Fruit fly (Drosophila melanogaster) whole organism, embryonic: Measurements from ENCODE around the gene Gem2.

Experiments
- Atf-2 ChIP-seq: fragments of 200-800 bp; sonication (Bioruptor generic); optimal IDR thresholded peaks from 2 replicates; lab custom pipeline; 2016; ENCODE audit warnings: missing biosample characterization, missing genetic modification characterization
- BtbVII ChIP-seq: fragments of 200-800 bp; sonication (Bioruptor generic); optimal IDR thresholded peaks from 3 replicates; lab custom pipeline; 2017; ENCODE audit warnings: missing biosample characterization, mild to moderate bottlenecking, missing genetic modification characterization
- CG10366 ChIP-seq: fragments of 200-800 bp; sonication (Bioruptor generic); IDR thresholded peaks from 2 replicates; pipeline ENCODE4 v1.3.6; 2022; ENCODE audit warnings: missing biosample characterization, missing genetic modification characterization
- CG11504 ChIP-seq: fragments of 200-800 bp; sonication (Bioruptor generic); optimal IDR thresholded peaks from 3 replicates; lab custom pipeline; 2019; ENCODE audit warnings: missing biosample characterization, mild to moderate bottlenecking, missing genetic modification characterization, moderate library complexity
- CG12236 ChIP-seq: fragments of 200-800 bp; sonication (Bioruptor generic); optimal IDR thresholded peaks from 2 replicates; lab custom pipeline; 2016; ENCODE audit warnings: missing biosample characterization, missing genetic modification characterization
- CG14014 ChIP-seq: fragments of 200-800 bp; sonication (Bioruptor generic); IDR thresholded peaks from 2 replicates; pipeline ENCODE4 v1.3.6; 2022; ENCODE audit warnings: missing biosample characterization, missing genetic modification characterization
- CG16779 ChIP-seq: fragments of 200-800 bp; sonication (Bioruptor generic); IDR thresholded peaks from 2 replicates; pipeline ENCODE4 v1.3.6; 2022; ENCODE audit warnings: missing biosample characterization, missing genetic modification characterization
- CG17328 ChIP-seq: fragments of 200-800 bp; sonication (Bioruptor generic); IDR thresholded peaks from 2 replicates; pipeline ENCODE4 v1.3.6; 2022; ENCODE audit warnings: missing biosample characterization, missing genetic modification characterization
- CG17912 ChIP-seq: fragments of 200-800 bp; sonication (Bioruptor generic); optimal IDR thresholded peaks from 2 replicates; lab custom pipeline; 2018; ENCODE audit warnings: missing biosample characterization, mild to moderate bottlenecking, missing genetic modification characterization
- CG3065 ChIP-seq: fragments of 200-800 bp; sonication (Bioruptor generic); optimal IDR thresholded peaks from 2 replicates; lab custom pipeline; 2016; ENCODE audit warnings: missing biosample characterization, missing genetic modification characterization
- CG3407 ChIP-seq: fragments of 200-800 bp; sonication (Bioruptor generic); optimal IDR thresholded peaks from 2 replicates; lab custom pipeline; 2018; ENCODE audit warnings: missing biosample characterization, mild to moderate bottlenecking, missing genetic modification characterization
- CG9609 ChIP-seq: fragments of 200-800 bp; sonication (Bioruptor generic); optimal IDR thresholded peaks from 3 replicates; lab custom pipeline; 2016; ENCODE audit warnings: missing biosample characterization, missing genetic modification characterization
- D ChIP-seq, 2 experiments: fragments of 200-800 bp in 1 of 2; fragments of >200 bp in 1 of 2; sonication (Bioruptor generic) in 1 of 2; optimal IDR thresholded peaks; 2 replicates in 1 of 2; 3 replicates in 1 of 2; lab custom pipeline; 2017; ENCODE audit warnings: mild to moderate bottlenecking in 1 of 2, missing biosample characterization in 1 of 2, missing genetic modification characterization in 1 of 2, missing genetic modification reagents in 1 of 2
- Doc2 ChIP-seq: fragments of 200-800 bp; sonication (Bioruptor generic); IDR thresholded peaks from 2 replicates; pipeline ENCODE4 v1.3.6; 2022; ENCODE audit warnings: missing biosample characterization, missing genetic modification characterization
- Doc3 ChIP-seq: fragments of 200-800 bp; sonication (Bioruptor generic); IDR thresholded peaks from 3 replicates; pipeline ENCODE4 v1.3.6; 2022; ENCODE audit warnings: missing biosample characterization, missing genetic modification characterization; ENCODE audit not compliant: partially characterized antibody
- Dref ChIP-seq: fragments of 200-800 bp; sonication (Bioruptor generic); IDR thresholded peaks from 2 replicates; pipeline ENCODE4 v1.3.6; 2022; ENCODE audit warnings: missing biosample characterization, missing genetic modification characterization
- Eip74EF ChIP-seq, 2 experiments: fragments of 200-800 bp in 1 of 2; fragments of >200 bp in 1 of 2; sonication (Bioruptor generic) in 1 of 2; optimal IDR thresholded peaks; 2 replicates each; lab custom pipeline; 2017 to 2019; ENCODE audit warnings: missing biosample characterization in 2 of 2, missing genetic modification characterization in 2 of 2, mild to moderate bottlenecking in 1 of 2, moderate library complexity in 1 of 2
- Ets97D ChIP-seq: fragments of 200-800 bp; sonication (Bioruptor generic); optimal IDR thresholded peaks from 3 replicates; lab custom pipeline; 2016; ENCODE audit warnings: missing biosample characterization, missing genetic modification characterization
- Hmx ChIP-seq: fragments of 200-800 bp; sonication (Bioruptor generic); optimal IDR thresholded peaks from 2 replicates; lab custom pipeline; 2016; ENCODE audit warnings: missing biosample characterization, missing genetic modification characterization
- Hr78 ChIP-seq, 2 experiments: fragments of 200-800 bp in 1 of 2; fragments of >200 bp in 1 of 2; sonication (Bioruptor generic) in 1 of 2; optimal IDR thresholded peaks; 2 replicates each; lab custom pipeline; 2017 to 2019; ENCODE audit warnings: missing biosample characterization in 2 of 2, missing genetic modification characterization in 2 of 2, mild to moderate bottlenecking in 1 of 2, moderate library complexity in 1 of 2
- Neu2 ChIP-seq: fragments of 200-800 bp; sonication (Bioruptor generic); optimal IDR thresholded peaks from 3 replicates; lab custom pipeline; 2016; ENCODE audit warnings: missing biosample characterization, missing genetic modification characterization, borderline replicate concordance
- Nf-YA ChIP-seq: fragments of 200-800 bp; sonication (Bioruptor generic); IDR thresholded peaks from 2 replicates; pipeline ENCODE4 v1.3.6; 2022; ENCODE audit warnings: missing biosample characterization, missing genetic modification characterization
- Nf-YB ChIP-seq: fragments of 200-800 bp; sonication (Bioruptor generic); optimal IDR thresholded peaks from 3 replicates; lab custom pipeline; 2019; ENCODE audit warnings: missing biosample characterization, mild to moderate bottlenecking, missing genetic modification characterization, moderate library complexity
- Scr ChIP-seq: fragments of 200-800 bp; sonication (Bioruptor generic); IDR thresholded peaks from 2 replicates; pipeline ENCODE4 v1.3.6; 2022; ENCODE audit warnings: missing biosample characterization, missing genetic modification characterization; ENCODE audit not compliant: partially characterized antibody
- Sox102F ChIP-seq: fragments of 200-800 bp; sonication (Bioruptor generic); optimal IDR thresholded peaks from 2 replicates; lab custom pipeline; 2018; ENCODE audit warnings: missing biosample characterization, mild to moderate bottlenecking, missing genetic modification characterization, moderate library complexity
- Stat92E ChIP-seq, 3 experiments: fragments of >200 bp in 2 of 3; fragments of 200-800 bp in 1 of 3; sonication (Bioruptor generic) in 1 of 3; optimal IDR thresholded peaks; 2 replicates each; lab custom pipeline; 2017 to 2019; ENCODE audit warnings: missing biosample characterization in 3 of 3, missing genetic modification characterization in 3 of 3, mild to moderate bottlenecking in 1 of 3, moderate library complexity in 1 of 3
- Vsx1 ChIP-seq: fragments of 200-800 bp; sonication (Bioruptor generic); optimal IDR thresholded peaks from 2 replicates; lab custom pipeline; 2017; ENCODE audit warnings: missing biosample characterization, mild to moderate bottlenecking, missing genetic modification characterization, missing genetic modification reagents
- ato ChIP-seq: fragments of 200-800 bp; sonication (Bioruptor generic); IDR thresholded peaks from 2 replicates; pipeline ENCODE4 v1.3.6; 2022; ENCODE audit warnings: missing biosample characterization, missing genetic modification characterization; ENCODE audit not compliant: partially characterized antibody
- cato ChIP-seq: fragments of 200-800 bp; sonication (Bioruptor generic); optimal IDR thresholded peaks from 2 replicates; lab custom pipeline; 2016; ENCODE audit warnings: missing biosample characterization, missing genetic modification characterization, borderline replicate concordance
- ci ChIP-seq: fragments of 200-800 bp; sonication (Bioruptor generic); IDR thresholded peaks from 3 replicates; pipeline ENCODE4 v1.3.6; 2022; ENCODE audit warnings: missing biosample characterization, missing genetic modification characterization
- cwo ChIP-seq: fragments of 200-800 bp; sonication (Bioruptor generic); optimal IDR thresholded peaks from 3 replicates; lab custom pipeline; 2017; ENCODE audit warnings: missing biosample characterization, missing genetic modification characterization, mild to moderate bottlenecking, moderate library complexity, missing genetic modification reagents
- dan ChIP-seq: fragments of 200-800 bp; sonication (Bioruptor generic); IDR thresholded peaks from 2 replicates; pipeline ENCODE4 v1.3.6; 2022; ENCODE audit warnings: missing biosample characterization, missing genetic modification characterization
- esg ChIP-seq: fragments of 200-800 bp; sonication (Bioruptor generic); conservative IDR thresholded peaks from 2 replicates; pipeline ENCODE4 v1.3.6; 2022; ENCODE audit warnings: missing biosample characterization, missing genetic modification characterization
- eve ChIP-seq, 2 experiments: fragments of >200 bp; optimal IDR thresholded peaks; 2 replicates each; lab custom pipeline; 2017; ENCODE audit warnings: missing biosample characterization in 2 of 2, missing genetic modification characterization in 2 of 2
- eyg ChIP-seq: fragments of 200-800 bp; sonication (Bioruptor generic); optimal IDR thresholded peaks from 3 replicates; lab custom pipeline; 2016; ENCODE audit warnings: missing biosample characterization, missing genetic modification characterization
- fd3F ChIP-seq: fragments of 200-800 bp; sonication (Bioruptor generic); optimal IDR thresholded peaks from 2 replicates; lab custom pipeline; 2018; ENCODE audit warnings: missing biosample characterization, mild to moderate bottlenecking, missing genetic modification characterization, moderate library complexity
- gsb-n ChIP-seq: fragments of 200-800 bp; sonication (Bioruptor generic); optimal IDR thresholded peaks from 3 replicates; lab custom pipeline; 2018; ENCODE audit warnings: missing biosample characterization, mild to moderate bottlenecking, missing genetic modification characterization
- ham ChIP-seq: fragments of 200-800 bp; sonication (Bioruptor generic); IDR thresholded peaks from 2 replicates; pipeline ENCODE4 v1.3.6; 2022; ENCODE audit warnings: missing biosample characterization, missing genetic modification characterization
- jing ChIP-seq: fragments of 200-800 bp; sonication (Bioruptor generic); optimal IDR thresholded peaks from 2 replicates; lab custom pipeline; 2018; ENCODE audit warnings: missing biosample characterization, mild to moderate bottlenecking, missing genetic modification characterization
- lbe ChIP-seq: fragments of 200-800 bp; sonication (Bioruptor generic); optimal IDR thresholded peaks from 2 replicates; lab custom pipeline; 2016; ENCODE audit warnings: missing biosample characterization, mild to moderate bottlenecking, missing genetic modification characterization
- lilli ChIP-seq: fragments of 200-800 bp; sonication (Bioruptor generic); optimal IDR thresholded peaks from 3 replicates; lab custom pipeline; 2016; ENCODE audit warnings: missing biosample characterization, missing genetic modification characterization
- mam ChIP-seq: fragments of 200-800 bp; sonication (Bioruptor generic); optimal IDR thresholded peaks from 3 replicates; lab custom pipeline; 2016; ENCODE audit warnings: missing biosample characterization, missing genetic modification characterization
- pzg ChIP-seq: fragments of 200-800 bp; sonication (Bioruptor generic); optimal IDR thresholded peaks from 3 replicates; lab custom pipeline; 2018; ENCODE audit warnings: missing biosample characterization, mild to moderate bottlenecking, missing genetic modification characterization, moderate library complexity
- row ChIP-seq: fragments of 200-800 bp; sonication (Bioruptor generic); IDR thresholded peaks from 3 replicates; pipeline ENCODE4 v1.3.6; 2022; ENCODE audit warnings: missing biosample characterization, missing genetic modification characterization
- seq ChIP-seq: fragments of 200-800 bp; sonication (Bioruptor generic); IDR thresholded peaks from 2 replicates; pipeline ENCODE4 v1.3.6; 2022; ENCODE audit warnings: missing biosample characterization, missing genetic modification characterization
- sna ChIP-seq: fragments of 200-800 bp; sonication (Bioruptor generic); IDR thresholded peaks from 2 replicates; pipeline ENCODE4 v1.3.6; 2022; ENCODE audit warnings: missing biosample characterization, missing genetic modification characterization; ENCODE audit not compliant: partially characterized antibody
- sqz ChIP-seq: fragments of 200-800 bp; sonication (Bioruptor generic); optimal IDR thresholded peaks from 3 replicates; lab custom pipeline; 2018; ENCODE audit warnings: missing biosample characterization, mild to moderate bottlenecking, missing genetic modification characterization
- zen ChIP-seq: fragments of 200-800 bp; sonication (Bioruptor generic); optimal IDR thresholded peaks from 3 replicates; lab custom pipeline; 2018; ENCODE audit warnings: missing biosample characterization, mild to moderate bottlenecking, missing genetic modification characterization, moderate library complexity

Gem2 gene

DNA sequence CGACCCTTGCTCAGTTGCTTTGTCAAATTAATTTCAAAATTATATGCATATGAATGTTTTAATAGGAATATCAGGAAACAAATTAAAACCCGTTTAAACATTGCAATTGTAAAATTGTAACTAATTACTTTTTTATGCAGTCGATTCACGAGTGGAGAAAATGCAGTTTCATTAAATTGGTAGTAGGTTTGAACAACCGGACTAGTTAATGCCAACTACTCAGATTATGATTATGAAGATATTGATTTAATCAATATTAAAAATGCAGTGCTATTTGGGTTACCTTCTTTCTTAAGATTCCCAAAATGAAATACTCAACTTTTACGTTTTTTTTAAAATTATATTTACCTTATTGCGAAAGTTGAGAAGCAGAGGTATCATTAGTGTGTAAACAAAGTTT is 29.4 kb upstream of the Gem2 start, which contains the start of gene Spn75F:
Spn75F (minus strand) TSS at position 101 of the 400 bp plus-strand sequence.
- TF ChIP-seq pzg (no peak), ato (GFP tag; lab: Robert Waterston, UW) (no peak), Scr (GFP tag; lab: Robert Waterston, UW) (no peak), sna (no peak), mam (no peak), ham (no peak), lbe (GFP tag; lab: Kevin White, UChicago) (no peak), fd3F (GFP tag; lab: Kevin White, UChicago) (no peak), CG17912 (no peak), esg (no peak), zen (tag; lab: Kevin White, UChicago) (no peak)

DNA sequence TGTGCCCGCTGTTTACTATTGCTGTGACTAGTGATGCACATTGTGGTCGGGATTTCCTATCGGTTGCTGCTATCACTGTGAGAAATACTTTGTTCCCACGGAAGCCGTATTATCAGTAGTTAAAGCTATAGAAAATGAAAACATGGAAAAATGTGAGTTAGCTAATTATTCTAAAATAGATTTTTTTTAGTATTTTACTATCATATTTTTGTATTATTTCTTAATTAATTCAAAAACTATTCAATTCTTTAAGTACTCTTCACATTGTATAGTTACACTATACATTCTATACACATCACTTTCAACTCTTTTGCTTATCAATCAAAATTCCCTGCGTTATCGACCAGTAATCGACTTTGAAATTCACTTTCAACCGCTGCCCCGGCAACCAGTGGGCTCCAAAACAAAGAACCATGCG is 2.5 kb downstream of the Gem2 start, which contains the start of the genes Naxd and CG14079:
Naxd (minus strand) TSS at position 45 of the 418 bp plus-strand sequence.
CG14079 (plus strand) TSS at position 335 of the 418 bp plus-strand sequence.
- TF ChIP-seq zen (tag; lab: Kevin White, UChicago) (no peak), CG16779 (GFP tag; lab: Robert Waterston, UW) (no peak), D (optimal IDR thresholded peaks at IDR 0.05; lab: Kevin White, UChicago) (no peak), D (GFP tag; optimal IDR thresholded peaks at IDR 0.05; lab: Kevin White, UChicago) (no peak), BtbVII (GFP tag; lab: Kevin White, UChicago) (no peak), gsb-n (tag; lab: Kevin White, UChicago) (peak; percentile 55), CG10366 (GFP tag; lab: Robert Waterston, UW) (peak; percentile 62; the same call in 1 of the 2 replicates), lilli (peak; percentile 51), CG14014 (GFP tag; lab: Robert Waterston, UW) (peak; percentile 57; the same call in 1 of the 2 replicates), ci (GFP tag; lab: Robert Waterston, UW) (peak; percentile 78), Nf-YA (GFP tag; lab: Robert Waterston, UW) (no peak; the same call in 1 of the 2 replicates), jing (GFP tag; lab: Kevin White, UChicago) (no peak), Dref (GFP tag; lab: Robert Waterston, UW) (peak; percentile 53), cwo (GFP tag; lab: Kevin White, UChicago) (no peak), Atf-2 (GFP tag; lab: Kevin White, UChicago) (peak; percentile 5), CG17328 (GFP tag; lab: Robert Waterston, UW) (no peak; the same call in 1 of the 2 replicates), dan (GFP tag; lab: Robert Waterston, UW) (no peak), CG3065 (no peak), Doc3 (GFP tag; lab: Robert Waterston, UW) (no peak), CG9609 (GFP tag; lab: Kevin White, UChicago) (peak; percentile 21), eyg (GFP tag; lab: Kevin White, UChicago) (no peak), Hr78 (GFP tag; optimal IDR thresholded peaks at IDR 0.05; lab: Kevin White, UChicago) (no peak), CG12236 (GFP tag; lab: Kevin White, UChicago) (no peak), cato (peak; percentile 53), row (GFP tag; lab: Robert Waterston, UW) (peak; percentile 92), CG11504 (tag; lab: Kevin White, UChicago) (peak; percentile 65), seq (GFP tag; lab: Robert Waterston, UW) (0 out of 2 replicates have a peak, but pooled peaks have one; percentile 12), sqz (GFP tag; lab: Kevin White, UChicago) (no peak), Sox102F (GFP tag; lab: Kevin White, UChicago) (peak; percentile 73), CG3407 (GFP tag; lab: Kevin White, UChicago) (peak; percentile 41), Stat92E (GFP tag; optimal IDR thresholded peaks at IDR 0.05; lab: Kevin White, UChicago) (peak in 1 of 3 experiments; percentile 44), Eip74EF (GFP tag; optimal IDR thresholded peaks at IDR 0.05; lab: Kevin White, UChicago) (peak in 1 of 2 experiments; percentile 45), Nf-YB (GFP tag; lab: Kevin White, UChicago) (peak; percentile 47), eve (GFP tag; optimal IDR thresholded peaks at IDR 0.05; lab: Kevin White, UChicago) (no peak), Vsx1 (GFP tag; lab: Kevin White, UChicago) (no peak), Ets97D (GFP tag; lab: Kevin White, UChicago) (peak; percentile 22), Doc2 (GFP tag; lab: Robert Waterston, UW) (no peak), Neu2 (GFP tag; lab: Kevin White, UChicago) (no peak), Hmx (GFP tag; lab: Kevin White, UChicago) (no peak)
